Fruit fly (Drosophila melanogaster): ENCODE measurements around the gene CG34260.

- TF ChIP-seq Sin3A (optimal IDR thresholded peaks at IDR 0.05) (no peak), Myc (optimal IDR thresholded peaks at IDR 0.05) (no peak), h (optimal IDR thresholded peaks at IDR 0.05) (no peak)
These were observed 2.5 kb upstream of the CG34260 start for dm6 chr3L:20711397-20711796.

All from Kc167 (cell line).